Fruit fly (Drosophila melanogaster): ENCODE data around the gene Ho.

dm6 chr3R:11703730-11704129, 24.2 kb downstream of the Ho start, which contains the start of gene I-t:
- TF ChIP-seq psq (optimal IDR thresholded peaks at IDR 0.05) (no peak), EcR (GFP tag; optimal IDR thresholded peaks at IDR 0.05) (no peak), CG8478 (optimal IDR thresholded peaks at IDR 0.05) (no peak), usp (GFP tag; optimal IDR thresholded peaks at IDR 0.05) (no peak), pan (optimal IDR thresholded peaks at IDR 0.05) (no peak)

Measured in whole organism.